Fruit fly (Drosophila melanogaster) Kc167 (cell line): ENCODE results near the gene bsk.

ENCODE experiments used
- insv ChIP-seq: fragments of >200 bp; optimal IDR thresholded peaks from 3 replicates; lab custom pipeline; 2018; ENCODE audit warnings: missing external identifiers
- ttk ChIP-seq: sonication (Bioruptor generic); optimal IDR thresholded peaks from 2 replicates; lab custom pipeline; 2017; ENCODE audit warnings: missing external identifiers

DNA sequence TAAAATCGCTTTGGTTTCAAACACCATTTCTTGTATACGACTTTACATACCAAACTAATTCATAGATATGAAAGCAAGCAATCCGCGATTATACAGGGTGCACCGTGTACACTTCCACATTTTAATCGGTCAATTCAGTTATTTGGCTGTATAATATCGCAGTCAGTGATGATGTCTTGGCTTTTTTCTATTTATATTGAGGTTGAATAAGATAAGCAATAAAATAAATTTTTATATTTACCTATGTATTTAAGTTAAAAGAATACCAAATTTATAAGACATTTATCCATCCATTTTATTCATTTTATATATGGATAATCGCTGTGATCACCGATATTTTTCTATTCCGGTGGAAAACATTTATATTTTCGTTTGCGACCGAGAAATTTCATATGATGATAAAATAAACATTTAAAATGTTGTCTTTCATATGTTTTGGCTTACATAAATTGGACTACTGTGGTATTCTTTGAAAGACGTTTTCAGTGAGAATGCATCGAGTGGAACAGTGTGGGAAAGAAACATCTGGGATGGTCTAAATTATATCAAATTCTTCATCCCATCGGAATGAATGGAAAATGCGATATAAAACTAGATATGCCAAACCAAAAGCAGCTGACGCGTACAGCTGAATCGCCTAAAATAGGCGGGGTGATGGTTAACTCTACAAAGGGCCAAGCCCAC lies 23.4 kb downstream of the bsk start, which contains the start of gene CG5708:
- TF ChIP-seq ttk (lab: Kevin White, UChicago) = no peak
- no peak for TF ChIP-seq insv (lab: Kevin White, UChicago)
